Fruit fly (Drosophila melanogaster) whole organism, embryonic: ENCODE data around the gene CG32708.
A peak's percentile ranks its signal among the peaks of the same experiment; 100 is the strongest.

Experiments used
- Antp ChIP-seq: fragments of 200-800 bp; sonication (Bioruptor generic); optimal IDR thresholded peaks from 3 replicates; lab custom pipeline; 2016; ENCODE audit warnings: missing biosample characterization, missing genetic modification characterization
- CG10366 ChIP-seq: fragments of 200-800 bp; sonication (Bioruptor generic); IDR thresholded peaks from 2 replicates; pipeline ENCODE4 v1.3.6; 2022; ENCODE audit warnings: missing biosample characterization, missing genetic modification characterization
- CG10462 ChIP-seq: fragments of 200-800 bp; sonication (Bioruptor generic); optimal IDR thresholded peaks from 2 replicates; lab custom pipeline; 2016; ENCODE audit warnings: missing biosample characterization, missing genetic modification characterization
- CG11093 ChIP-seq: fragments of 200-800 bp; sonication (Bioruptor generic); IDR thresholded peaks from 3 replicates; pipeline ENCODE4 v1.3.6; 2022; ENCODE audit warnings: missing biosample characterization, missing genetic modification characterization
- CG12744 ChIP-seq: fragments of 200-800 bp; sonication (Bioruptor generic); optimal IDR thresholded peaks from 2 replicates; lab custom pipeline; 2016; ENCODE audit warnings: missing biosample characterization, missing genetic modification characterization
- CG12942 ChIP-seq: fragments of 200-800 bp; sonication (Bioruptor generic); optimal IDR thresholded peaks from 3 replicates; lab custom pipeline; 2016; ENCODE audit warnings: missing biosample characterization, missing genetic modification characterization
- CG13123 ChIP-seq: fragments of 200-800 bp; sonication (Bioruptor generic); optimal IDR thresholded peaks from 2 replicates; lab custom pipeline; 2016; ENCODE audit warnings: missing biosample characterization, missing genetic modification characterization
- CG13296 ChIP-seq: fragments of 200-800 bp; sonication (Bioruptor generic); optimal IDR thresholded peaks from 3 replicates; lab custom pipeline; 2018; ENCODE audit warnings: missing biosample characterization, mild to moderate bottlenecking, missing genetic modification characterization
- CG14667 ChIP-seq: fragments of 200-800 bp; sonication (Bioruptor generic); IDR thresholded peaks from 2 replicates; pipeline ENCODE4 v1.3.6; 2022; ENCODE audit warnings: missing biosample characterization, missing genetic modification characterization
- CG15011 ChIP-seq: fragments of 200-800 bp; sonication (Bioruptor generic); optimal IDR thresholded peaks from 3 replicates; lab custom pipeline; 2018; ENCODE audit warnings: missing biosample characterization, mild to moderate bottlenecking, missing genetic modification characterization
- CG15073 ChIP-seq: fragments of 200-800 bp; sonication (Bioruptor generic); optimal IDR thresholded peaks from 2 replicates; lab custom pipeline; 2016; ENCODE audit warnings: missing biosample characterization, missing genetic modification characterization
- CG15601 ChIP-seq: fragments of 200-800 bp; sonication (Bioruptor generic); optimal IDR thresholded peaks from 3 replicates; lab custom pipeline; 2019; ENCODE audit warnings: missing biosample characterization, mild to moderate bottlenecking, missing genetic modification characterization, moderate library complexity
- CG2678 ChIP-seq: fragments of 200-800 bp; sonication (Bioruptor generic); optimal IDR thresholded peaks from 3 replicates; lab custom pipeline; 2019; ENCODE audit warnings: missing biosample characterization, mild to moderate bottlenecking, missing genetic modification characterization, moderate library complexity
- CG2712 ChIP-seq: fragments of 200-800 bp; optimal IDR thresholded peaks from 3 replicates; lab custom pipeline; 2019; ENCODE audit warnings: missing biosample characterization, mild to moderate bottlenecking, missing genetic modification characterization, moderate library complexity
- CG31224 ChIP-seq: fragments of 200-800 bp; sonication (Bioruptor generic); IDR thresholded peaks from 2 replicates; pipeline ENCODE4 v1.3.6; 2022; ENCODE audit warnings: missing biosample characterization, missing genetic modification characterization
- CG34224 ChIP-seq: fragments of 200-800 bp; sonication (Bioruptor generic); IDR thresholded peaks from 3 replicates; pipeline ENCODE4 v1.3.6; 2022; ENCODE audit warnings: missing biosample characterization, missing genetic modification characterization; ENCODE audit not compliant: partially characterized antibody
- CG5180 ChIP-seq: fragments of 200-800 bp; sonication (Bioruptor generic); optimal IDR thresholded peaks from 3 replicates; lab custom pipeline; 2017; ENCODE audit warnings: missing biosample characterization, missing genetic modification characterization, mild to moderate bottlenecking, moderate library complexity, missing genetic modification reagents
- CG6254 ChIP-seq: fragments of 200-800 bp; sonication (Bioruptor generic); optimal IDR thresholded peaks from 3 replicates; lab custom pipeline; 2017; ENCODE audit warnings: mild to moderate bottlenecking, missing biosample characterization, missing genetic modification reagents, missing genetic modification characterization
- CG8089 ChIP-seq: fragments of 200-800 bp; sonication (Bioruptor generic); optimal IDR thresholded peaks from 3 replicates; lab custom pipeline; 2016; ENCODE audit warnings: missing biosample characterization, missing genetic modification characterization
- CG8290 ChIP-seq, 3 experiments: fragments of 200-800 bp; sonication (Bioruptor generic); optimal IDR thresholded peaks; 2 replicates each; lab custom pipeline; 2016 to 2019; ENCODE audit warnings: missing biosample characterization in 3 of 3, missing genetic modification characterization in 3 of 3, mild to moderate bottlenecking in 2 of 3, moderate library complexity in 1 of 3
- Chrac-16 ChIP-seq: fragments of 200-800 bp; sonication (Bioruptor generic); optimal IDR thresholded peaks from 3 replicates; lab custom pipeline; 2016; ENCODE audit warnings: missing biosample characterization, missing genetic modification characterization
- H2.0 ChIP-seq: fragments of 200-800 bp; sonication (Bioruptor generic); IDR thresholded peaks from 2 replicates; pipeline ENCODE4 v1.3.6; 2022; ENCODE audit warnings: missing biosample characterization, missing genetic modification characterization
- Kr ChIP-seq: fragments of 200-800 bp; sonication (Bioruptor generic); optimal IDR thresholded peaks from 2 replicates; lab custom pipeline; 2017; ENCODE audit warnings: missing biosample characterization, mild to moderate bottlenecking, missing genetic modification characterization
- Lhr ChIP-seq: fragments of 200-800 bp; sonication (Bioruptor generic); optimal IDR thresholded peaks from 3 replicates; lab custom pipeline; 2017; ENCODE audit warnings: mild to moderate bottlenecking, missing biosample characterization, missing genetic modification reagents, missing genetic modification characterization
- Mrtf ChIP-seq: fragments of 200-800 bp; sonication (Bioruptor generic); IDR thresholded peaks from 3 replicates; pipeline ENCODE4 v1.3.6; 2022; ENCODE audit warnings: missing biosample characterization, missing genetic modification characterization
- NC2α ChIP-seq: fragments of 200-800 bp; sonication (Bioruptor generic); optimal IDR thresholded peaks from 2 replicates; lab custom pipeline; 2016; ENCODE audit warnings: missing biosample characterization, missing genetic modification characterization
- Side ChIP-seq: fragments of 200-800 bp; sonication (Bioruptor generic); optimal IDR thresholded peaks from 2 replicates; lab custom pipeline; 2016; ENCODE audit warnings: missing biosample characterization, missing genetic modification characterization
- cad ChIP-seq: fragments of >200 bp; optimal IDR thresholded peaks from 2 replicates; lab custom pipeline; 2017; ENCODE audit warnings: missing biosample characterization, missing genetic modification characterization
- chm ChIP-seq: fragments of 200-800 bp; sonication (Bioruptor generic); IDR thresholded peaks from 2 replicates; pipeline ENCODE4 v1.3.6; 2022; ENCODE audit warnings: missing biosample characterization, missing genetic modification characterization
- dmrt11E ChIP-seq: fragments of 200-800 bp; sonication (Bioruptor generic); optimal IDR thresholded peaks from 3 replicates; lab custom pipeline; 2018; ENCODE audit warnings: missing biosample characterization, mild to moderate bottlenecking, missing genetic modification characterization, moderate library complexity
- dpn ChIP-seq, 2 experiments: fragments of 200-800 bp; sonication (Bioruptor generic); optimal IDR thresholded peaks; 3 replicates each; lab custom pipeline; 2016; ENCODE audit warnings: missing biosample characterization in 2 of 2, missing genetic modification characterization in 2 of 2
- ewg ChIP-seq: fragments of 200-800 bp; sonication (Bioruptor generic); optimal IDR thresholded peaks from 3 replicates; lab custom pipeline; 2017; ENCODE audit warnings: mild to moderate bottlenecking, missing biosample characterization, missing genetic modification reagents, missing genetic modification characterization
- eyg ChIP-seq: fragments of 200-800 bp; sonication (Bioruptor generic); optimal IDR thresholded peaks from 3 replicates; lab custom pipeline; 2016; ENCODE audit warnings: missing biosample characterization, missing genetic modification characterization
- gem ChIP-seq: fragments of 200-800 bp; sonication (Bioruptor generic); optimal IDR thresholded peaks from 2 replicates; lab custom pipeline; 2019; ENCODE audit warnings: missing biosample characterization, mild to moderate bottlenecking, missing genetic modification characterization, moderate library complexity
- gfzf ChIP-seq: fragments of 200-800 bp; sonication (Bioruptor generic); optimal IDR thresholded peaks from 2 replicates; lab custom pipeline; 2016; ENCODE audit warnings: missing biosample characterization, mild to moderate bottlenecking, missing genetic modification characterization, moderate library complexity
- grau ChIP-seq: fragments of 200-800 bp; optimal IDR thresholded peaks from 3 replicates; lab custom pipeline; 2019; ENCODE audit warnings: missing biosample characterization, mild to moderate bottlenecking, missing genetic modification characterization, moderate library complexity
- jing ChIP-seq: fragments of 200-800 bp; sonication (Bioruptor generic); optimal IDR thresholded peaks from 2 replicates; lab custom pipeline; 2018; ENCODE audit warnings: missing biosample characterization, mild to moderate bottlenecking, missing genetic modification characterization
- ken ChIP-seq: fragments of 200-800 bp; sonication (Bioruptor generic); IDR thresholded peaks from 3 replicates; pipeline ENCODE4 v1.3.6; 2022; ENCODE audit warnings: missing biosample characterization, missing genetic modification characterization
- kni ChIP-seq: fragments of 200-800 bp; sonication (Bioruptor generic); optimal IDR thresholded peaks from 3 replicates; lab custom pipeline; 2017; ENCODE audit warnings: mild to moderate bottlenecking, missing biosample characterization, missing genetic modification reagents, missing genetic modification characterization
- lab ChIP-seq: fragments of 200-800 bp; sonication (Bioruptor generic); optimal IDR thresholded peaks from 3 replicates; lab custom pipeline; 2017; ENCODE audit warnings: missing biosample characterization, missing genetic modification characterization, mild to moderate bottlenecking, moderate library complexity, missing genetic modification reagents
- mam ChIP-seq: fragments of 200-800 bp; sonication (Bioruptor generic); optimal IDR thresholded peaks from 3 replicates; lab custom pipeline; 2016; ENCODE audit warnings: missing biosample characterization, missing genetic modification characterization
- nom ChIP-seq: fragments of 200-800 bp; sonication (Bioruptor generic); optimal IDR thresholded peaks from 2 replicates; lab custom pipeline; 2017; ENCODE audit warnings: missing biosample characterization, missing genetic modification characterization, mild to moderate bottlenecking, moderate library complexity, missing genetic modification reagents
- run ChIP-seq: fragments of 200-800 bp; sonication (Bioruptor generic); optimal IDR thresholded peaks from 3 replicates; lab custom pipeline; 2018; ENCODE audit warnings: missing biosample characterization, mild to moderate bottlenecking, missing genetic modification characterization
- slbo ChIP-seq: fragments of 200-800 bp; sonication (Bioruptor generic); IDR thresholded peaks from 2 replicates; pipeline ENCODE4 v1.3.6; 2022; ENCODE audit warnings: missing biosample characterization, missing genetic modification characterization
- sna ChIP-seq: fragments of 200-800 bp; sonication (Bioruptor generic); IDR thresholded peaks from 2 replicates; pipeline ENCODE4 v1.3.6; 2022; ENCODE audit warnings: missing biosample characterization, missing genetic modification characterization; ENCODE audit not compliant: partially characterized antibody
- so ChIP-seq: fragments of 200-800 bp; sonication (Bioruptor generic); IDR thresholded peaks from 3 replicates; pipeline ENCODE4 v1.3.6; 2022; ENCODE audit warnings: missing biosample characterization, missing genetic modification characterization
- tna ChIP-seq: fragments of 200-800 bp; sonication (Bioruptor generic); IDR thresholded peaks from 2 replicates; pipeline ENCODE4 v1.3.6; 2022; ENCODE audit warnings: missing biosample characterization, missing genetic modification characterization; ENCODE audit not compliant: partially characterized antibody
- unpg ChIP-seq: fragments of 200-800 bp; sonication (Bioruptor generic); optimal IDR thresholded peaks from 3 replicates; lab custom pipeline; 2018; ENCODE audit warnings: missing biosample characterization, mild to moderate bottlenecking, missing genetic modification characterization, moderate library complexity
- wor ChIP-seq: fragments of 200-800 bp; sonication (Bioruptor generic); IDR thresholded peaks from 2 replicates; pipeline ENCODE4 v1.3.6; 2022; ENCODE audit warnings: missing biosample characterization, missing genetic modification characterization
- zfh1 ChIP-seq: fragments of 200-800 bp; sonication (Bioruptor generic); IDR thresholded peaks from 3 replicates; pipeline ENCODE4 v1.3.6; 2022; ENCODE audit warnings: missing biosample characterization, missing genetic modification characterization

Gene CG32708

dm6 chrX:9046383-9046941 lies 39.3 kb upstream of the CG32708 start (continued):
- no peak for TF ChIP-seq CG31224 (GFP tag; lab: Robert Waterston, UW)
- no peak for TF ChIP-seq CG15011
- no peak for TF ChIP-seq CG14667 (GFP tag; lab: Robert Waterston, UW)
- TF ChIP-seq slbo = no peak
- no peak for TF ChIP-seq mam (GFP tag; lab: Kevin White, UChicago)
- TF ChIP-seq CG13296 (GFP tag; lab: Kevin White, UChicago) = no peak
- no peak for TF ChIP-seq CG13123
- no peak for TF ChIP-seq cad (GFP tag; lab: Kevin White, UChicago)
- no peak for TF ChIP-seq CG6254
- no peak for TF ChIP-seq gfzf (GFP tag; lab: Kevin White, UChicago)
- no peak for TF ChIP-seq CG8089 (GFP tag; lab: Kevin White, UChicago)
- TF ChIP-seq CG15601 (tag; lab: Kevin White, UChicago) = no peak
- peak; percentile 23 for TF ChIP-seq gem
- no peak for TF ChIP-seq run (tag; lab: Kevin White, UChicago)
- no peak for TF ChIP-seq Side (GFP tag; lab: Kevin White, UChicago)
- TF ChIP-seq CG8290 (GFP tag; optimal IDR thresholded peaks at IDR 0.05; lab: Kevin White, UChicago) = no peak
- no peak for TF ChIP-seq CG8290 (tag; optimal IDR thresholded peaks at IDR 0.05; lab: Kevin White, UChicago)
- no peak for TF ChIP-seq CG34224 (GFP tag; lab: Robert Waterston, UW)
- no peak for TF ChIP-seq Kr (GFP tag; lab: Kevin White, UChicago)
- no peak for TF ChIP-seq grau
- no peak for TF ChIP-seq H2.0 (GFP tag; lab: Robert Waterston, UW)
- TF ChIP-seq ken = no peak
- TF ChIP-seq so = no peak
- TF ChIP-seq sna (GFP tag; lab: Robert Waterston, UW) = no peak
- no peak for TF ChIP-seq CG12942 (GFP tag; lab: Kevin White, UChicago)
- no peak for TF ChIP-seq CG5180 (GFP tag; lab: Kevin White, UChicago)
- peak; percentile 4 for TF ChIP-seq dmrt11E (tag; lab: Kevin White, UChicago)
- no peak for TF ChIP-seq CG11093 (GFP tag; lab: Robert Waterston, UW)
- TF ChIP-seq CG12744 = no peak
- no peak for TF ChIP-seq CG15073 (GFP tag; lab: Kevin White, UChicago)
- no peak for TF ChIP-seq kni (GFP tag; lab: Kevin White, UChicago)
- no peak for TF ChIP-seq tna (GFP tag; lab: Robert Waterston, UW)

- no peak for TF ChIP-seq jing
- TF ChIP-seq chm (GFP tag; lab: Robert Waterston, UW) = peak; percentile 35; the same call in 1 of the 2 replicates
- peak; percentile 4 for TF ChIP-seq ewg
- TF ChIP-seq eyg = no peak
- TF ChIP-seq lab = no peak
- no peak for TF ChIP-seq Lhr (GFP tag; lab: Kevin White, UChicago)
- peak; percentile 47 for TF ChIP-seq unpg (GFP tag; lab: Kevin White, UChicago)
- TF ChIP-seq wor = peak; percentile 27; the same call in 1 of the 2 replicates
- no peak for TF ChIP-seq NC2α
- no peak for TF ChIP-seq kni (GFP tag; lab: Kevin White, UChicago)
- TF ChIP-seq Mrtf (GFP tag; lab: Robert Waterston, UW) = peak; percentile 51; the same call in 1 of the 3 replicates
- peak in 1 of 2 experiments; percentile 21 for TF ChIP-seq dpn (GFP tag; optimal IDR thresholded peaks at IDR 0.05; lab: Kevin White, UChicago)
- TF ChIP-seq zfh1 = peak; percentile 60; the same call in 1 of the 3 replicates
- TF ChIP-seq CG2678 (tag; lab: Kevin White, UChicago) = peak; percentile 17
- no peak for TF ChIP-seq CG2712 (tag; lab: Kevin White, UChicago)
- peak; percentile 48 for TF ChIP-seq CG10366
- TF ChIP-seq dmrt11E (tag; lab: Kevin White, UChicago) = peak; percentile 3
- no peak for TF ChIP-seq run (tag; lab: Kevin White, UChicago)
- peak; percentile 31 for TF ChIP-seq Antp (GFP tag; lab: Kevin White, UChicago)
- no peak for TF ChIP-seq CG10462
- TF ChIP-seq CG8290 (GFP tag; optimal IDR thresholded peaks at IDR 0.05; lab: Kevin White, UChicago) = no peak
- TF ChIP-seq CG8290 (tag; optimal IDR thresholded peaks at IDR 0.05; lab: Kevin White, UChicago) = peak in 1 of 2 experiments; percentile 31
- TF ChIP-seq nom = no peak
- TF ChIP-seq Chrac-16 (GFP tag; lab: Kevin White, UChicago) = peak; percentile 15
Measured at dm6 chrX:9046986-9047385, 38.7 kb upstream of the CG32708 start.
